Fruit fly (Drosophila melanogaster) whole organism, adult: Measurements from ENCODE around the gene twe.

ENCODE experiments used
- CG11617 ChIP-seq: fragments of 200-800 bp; sonication (Bioruptor generic); optimal IDR thresholded peaks from 2 replicates; lab custom pipeline; 2017; ENCODE audit warnings: mild to moderate bottlenecking, missing biosample characterization, missing genetic modification reagents, missing genetic modification characterization
- CG12768 ChIP-seq: fragments of 200-800 bp; sonication (Bioruptor generic); optimal IDR thresholded peaks from 2 replicates; lab custom pipeline; 2017; ENCODE audit warnings: missing biosample characterization, missing genetic modification characterization, mild to moderate bottlenecking, moderate library complexity, missing genetic modification reagents
- CG14711 ChIP-seq: fragments of 200-800 bp; sonication (Bioruptor generic); optimal IDR thresholded peaks from 2 replicates; lab custom pipeline; 2018; ENCODE audit warnings: missing biosample characterization, mild to moderate bottlenecking, missing genetic modification characterization, moderate library complexity
- CG1620 ChIP-seq: fragments of 200-800 bp; sonication (Bioruptor generic); optimal IDR thresholded peaks from 2 replicates; lab custom pipeline; 2016; ENCODE audit warnings: missing biosample characterization, missing genetic modification characterization
- CG33017 ChIP-seq: fragments of 200-800 bp; sonication (Bioruptor generic); optimal IDR thresholded peaks from 2 replicates; lab custom pipeline; 2018; ENCODE audit warnings: missing biosample characterization, mild to moderate bottlenecking, missing genetic modification characterization, moderate library complexity
- CG5204 ChIP-seq: fragments of 200-800 bp; sonication (Bioruptor generic); optimal IDR thresholded peaks from 2 replicates; lab custom pipeline; 2016; ENCODE audit warnings: missing biosample characterization, missing genetic modification characterization
- CG7045 ChIP-seq: fragments of 200-800 bp; sonication (Bioruptor generic); optimal IDR thresholded peaks from 2 replicates; lab custom pipeline; 2017; ENCODE audit warnings: missing biosample characterization, mild to moderate bottlenecking, missing genetic modification characterization
- CG7101 ChIP-seq: fragments of 200-800 bp; sonication (Bioruptor generic); optimal IDR thresholded peaks from 2 replicates; lab custom pipeline; 2018; ENCODE audit warnings: missing biosample characterization, mild to moderate bottlenecking, missing genetic modification characterization, moderate library complexity
- Clk ChIP-seq: fragments of 200-800 bp; sonication (Bioruptor generic); optimal IDR thresholded peaks from 2 replicates; lab custom pipeline; 2017; ENCODE audit warnings: missing biosample characterization, missing genetic modification characterization
- Crg-1 ChIP-seq: fragments of 200-800 bp; sonication (Bioruptor generic); optimal IDR thresholded peaks from 2 replicates; lab custom pipeline; 2016; ENCODE audit warnings: missing biosample characterization, missing genetic modification characterization
- Hr96 ChIP-seq: fragments of 200-800 bp; sonication (Bioruptor generic); optimal IDR thresholded peaks from 2 replicates; lab custom pipeline; 2016; ENCODE audit warnings: missing biosample characterization, missing genetic modification characterization
- Mnt ChIP-seq: fragments of 200-800 bp; sonication (Bioruptor generic); optimal IDR thresholded peaks from 2 replicates; lab custom pipeline; 2016; ENCODE audit warnings: missing biosample characterization, mild to moderate bottlenecking, missing genetic modification characterization
- bab1 ChIP-seq: fragments of 200-800 bp; sonication (Bioruptor generic); optimal IDR thresholded peaks from 3 replicates; lab custom pipeline; 2019; ENCODE audit warnings: missing biosample characterization, mild to moderate bottlenecking, missing genetic modification characterization, moderate library complexity
- cic ChIP-seq: fragments of 200-800 bp; sonication (Bioruptor generic); optimal IDR thresholded peaks from 2 replicates; lab custom pipeline; 2017; ENCODE audit warnings: missing biosample characterization, mild to moderate bottlenecking, missing genetic modification characterization, moderate library complexity
- cnc ChIP-seq, 2 experiments: fragments of >200 bp; optimal IDR thresholded peaks; 2 replicates each; lab custom pipeline; 2017
- kay ChIP-seq: fragments of 200-800 bp; sonication (Bioruptor generic); peaks from one replicate; lab custom pipeline; 2016; ENCODE audit warnings: missing biosample characterization, missing genetic modification characterization, borderline replicate concordance
- ovo ChIP-seq: fragments of 200-800 bp; sonication (Bioruptor generic); optimal IDR thresholded peaks from 2 replicates; lab custom pipeline; 2016; ENCODE audit warnings: missing biosample characterization, missing genetic modification characterization
- pad ChIP-seq: fragments of 200-800 bp; sonication (Bioruptor generic); optimal IDR thresholded peaks from 3 replicates; lab custom pipeline; 2017; ENCODE audit warnings: missing biosample characterization, missing genetic modification characterization, mild to moderate bottlenecking, moderate library complexity, missing genetic modification reagents
- tj ChIP-seq: fragments of 200-800 bp; sonication (Bioruptor generic); optimal IDR thresholded peaks from 3 replicates; lab custom pipeline; 2017; ENCODE audit warnings: missing biosample characterization, mild to moderate bottlenecking, missing genetic modification characterization, moderate library complexity
- toe ChIP-seq: fragments of 200-800 bp; sonication (Bioruptor generic); optimal IDR thresholded peaks from 2 replicates; lab custom pipeline; 2016; ENCODE audit warnings: missing biosample characterization, missing genetic modification characterization

The twe gene

DNA sequence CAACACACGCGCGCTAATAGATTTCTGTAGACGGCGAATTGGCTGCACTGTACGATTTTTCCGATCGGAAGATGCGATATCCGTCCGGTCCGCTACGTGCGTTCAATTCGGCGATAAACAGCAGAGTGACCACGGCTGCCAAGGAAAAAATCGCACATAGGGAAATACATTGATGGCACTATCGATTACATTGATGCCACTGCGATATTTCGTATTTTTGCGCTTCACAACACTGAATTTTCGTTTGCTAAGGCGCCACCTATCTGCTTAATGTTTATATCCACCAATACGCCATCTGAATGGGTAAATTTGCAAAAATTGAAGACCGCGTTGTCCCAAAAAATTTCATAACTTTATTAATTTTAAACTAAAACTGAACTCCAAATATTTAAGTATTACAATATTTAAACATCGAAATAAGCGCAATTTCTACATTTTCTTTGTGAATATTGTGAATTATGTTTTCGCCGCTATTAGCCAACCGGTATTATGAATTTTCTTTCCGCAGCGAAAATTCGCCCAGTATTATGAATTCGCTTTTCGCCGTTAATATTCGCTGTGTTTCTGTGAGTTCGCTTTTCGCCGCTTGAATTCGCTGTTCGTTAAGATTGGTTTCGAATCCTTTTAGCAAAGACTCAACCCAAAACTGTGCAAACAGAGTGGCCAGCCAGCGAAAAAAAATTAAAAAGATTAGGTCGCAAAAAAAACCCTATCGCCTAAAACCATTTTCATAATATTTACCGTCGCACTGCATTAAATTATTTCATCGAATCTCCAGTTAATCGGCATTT is 26.1 kb upstream of the twe start, which contains the start of the genes crp and pkaap:
Gene crp (minus strand): TSS at position 129 of the 791 bp plus-strand sequence.
Gene pkaap (plus strand): TSS at position 689 of the 791 bp plus-strand sequence.
- TF ChIP-seq CG7101 (tag; lab: Kevin White, UChicago) (peak; percentile 73), CG11617 (GFP tag; lab: Kevin White, UChicago) (peak; percentile 58), CG33017 (tag; lab: Kevin White, UChicago) (peak; percentile 40), Hr96 (GFP tag; lab: Kevin White, UChicago) (peak; percentile 91), toe (GFP tag; lab: Kevin White, UChicago) (peak; percentile 92), CG7045 (GFP tag; lab: Kevin White, UChicago) (peak; percentile 67), cnc (optimal IDR thresholded peaks at IDR 0.05; lab: Kevin White, UChicago) (no peak), ovo (GFP tag; lab: Kevin White, UChicago) (peak; percentile 93), CG1620 (peak; percentile 96), Mnt (GFP tag; lab: Kevin White, UChicago) (peak; percentile 91), kay (GFP tag; lab: Kevin White, UChicago) (peak; percentile 97), cic (GFP tag; lab: Kevin White, UChicago) (peak; percentile 82), tj (GFP tag; lab: Kevin White, UChicago) (peak; percentile 60), Crg-1 (GFP tag; lab: Kevin White, UChicago) (peak; percentile 94), CG12768 (GFP tag; lab: Kevin White, UChicago) (peak; percentile 77), CG5204 (GFP tag; lab: Kevin White, UChicago) (no peak), Clk (GFP tag; lab: Kevin White, UChicago) (peak; percentile 63), pad (GFP tag; lab: Kevin White, UChicago) (peak; percentile 73), CG14711 (tag; lab: Kevin White, UChicago) (peak; percentile 69), bab1 (peak; percentile 64)

DNA sequence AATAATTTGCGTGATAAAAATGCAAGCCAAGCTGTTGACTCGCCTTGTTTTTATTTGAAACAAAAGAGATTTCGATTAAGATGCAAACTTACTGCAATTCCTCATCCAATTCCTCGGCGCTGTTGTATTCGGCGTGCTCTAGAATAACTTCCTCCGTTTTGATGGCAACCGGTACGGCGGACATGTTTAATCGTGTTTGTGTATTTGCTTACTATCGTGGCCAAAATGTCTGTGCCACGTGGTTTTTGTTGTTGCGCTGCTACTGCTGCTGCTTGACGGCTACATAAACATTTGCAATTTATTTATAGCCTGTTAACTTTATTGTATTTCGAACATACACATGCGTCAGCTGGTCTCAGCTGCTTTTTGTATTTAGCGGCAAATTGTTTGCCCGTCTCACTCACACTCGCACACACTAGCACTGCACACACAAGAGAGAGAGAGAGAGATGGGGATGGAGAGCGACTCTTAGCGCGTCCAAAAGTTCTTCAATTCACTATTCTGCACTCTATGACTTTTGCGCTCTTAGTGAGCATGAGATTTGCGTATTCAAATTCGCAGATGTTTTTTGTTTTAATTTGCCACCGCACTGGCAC is 25.4 kb upstream of the twe start:
- no peak for TF ChIP-seq cic (GFP tag; lab: Kevin White, UChicago)

DNA sequence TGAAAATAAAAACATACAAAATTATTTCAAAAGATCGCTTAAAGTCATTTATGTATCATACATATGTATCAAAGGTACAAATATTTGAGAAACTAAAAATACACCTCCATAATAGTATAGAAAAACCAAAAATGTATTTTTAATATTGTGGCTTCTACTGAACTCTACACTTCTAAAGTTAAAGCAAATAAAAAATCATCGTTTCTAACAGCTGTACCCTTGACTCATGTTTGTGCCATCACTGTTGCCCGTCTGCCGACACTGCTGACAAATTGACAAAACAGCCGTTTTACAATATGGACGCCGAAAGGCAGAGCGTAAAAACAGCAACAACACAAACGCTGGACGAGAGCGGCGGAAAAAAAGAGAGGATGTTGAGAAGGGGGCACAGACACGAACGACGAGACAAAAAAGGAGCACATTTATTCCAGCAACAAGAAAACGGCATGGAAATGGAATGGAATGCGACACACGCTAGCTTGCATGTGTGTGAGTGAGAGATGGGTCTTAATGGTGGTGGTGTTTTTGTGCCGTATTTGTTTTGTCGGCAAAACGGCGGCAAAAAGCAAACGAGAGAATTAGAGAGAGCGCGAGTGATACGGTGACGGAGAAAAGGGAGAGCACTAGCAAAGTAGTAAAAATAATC is 24.8 kb upstream of the twe start:
- no peak for TF ChIP-seq Hr96 (GFP tag; lab: Kevin White, UChicago)
- TF ChIP-seq CG14711 (tag; lab: Kevin White, UChicago), result peak; percentile 64
- TF ChIP-seq Clk (GFP tag; lab: Kevin White, UChicago), result no peak
- no peak for TF ChIP-seq CG1620
- TF ChIP-seq CG11617 (GFP tag; lab: Kevin White, UChicago), result peak; percentile 77
- TF ChIP-seq CG7045 (GFP tag; lab: Kevin White, UChicago), result peak; percentile 57
- TF ChIP-seq Crg-1 (GFP tag; lab: Kevin White, UChicago), result peak; percentile 11
- peak; percentile 24 for TF ChIP-seq kay (GFP tag; lab: Kevin White, UChicago)
- peak; percentile 23 for TF ChIP-seq tj (GFP tag; lab: Kevin White, UChicago)
- TF ChIP-seq CG7101 (tag; lab: Kevin White, UChicago), result peak; percentile 75
- TF ChIP-seq ovo (GFP tag; lab: Kevin White, UChicago), result peak; percentile 51
- TF ChIP-seq toe (GFP tag; lab: Kevin White, UChicago), result no peak
- peak; percentile 29 for TF ChIP-seq Mnt (GFP tag; lab: Kevin White, UChicago)
- peak; percentile 68 for TF ChIP-seq CG33017 (tag; lab: Kevin White, UChicago)
- peak; percentile 84 for TF ChIP-seq pad (GFP tag; lab: Kevin White, UChicago)
- peak; percentile 66 for TF ChIP-seq bab1
- TF ChIP-seq cic (GFP tag; lab: Kevin White, UChicago), result peak; percentile 87
- no peak for TF ChIP-seq cnc (optimal IDR thresholded peaks at IDR 0.05; lab: Kevin White, UChicago)
- TF ChIP-seq CG5204 (GFP tag; lab: Kevin White, UChicago), result peak; percentile 52
- TF ChIP-seq CG12768 (GFP tag; lab: Kevin White, UChicago), result peak; percentile 81

DNA sequence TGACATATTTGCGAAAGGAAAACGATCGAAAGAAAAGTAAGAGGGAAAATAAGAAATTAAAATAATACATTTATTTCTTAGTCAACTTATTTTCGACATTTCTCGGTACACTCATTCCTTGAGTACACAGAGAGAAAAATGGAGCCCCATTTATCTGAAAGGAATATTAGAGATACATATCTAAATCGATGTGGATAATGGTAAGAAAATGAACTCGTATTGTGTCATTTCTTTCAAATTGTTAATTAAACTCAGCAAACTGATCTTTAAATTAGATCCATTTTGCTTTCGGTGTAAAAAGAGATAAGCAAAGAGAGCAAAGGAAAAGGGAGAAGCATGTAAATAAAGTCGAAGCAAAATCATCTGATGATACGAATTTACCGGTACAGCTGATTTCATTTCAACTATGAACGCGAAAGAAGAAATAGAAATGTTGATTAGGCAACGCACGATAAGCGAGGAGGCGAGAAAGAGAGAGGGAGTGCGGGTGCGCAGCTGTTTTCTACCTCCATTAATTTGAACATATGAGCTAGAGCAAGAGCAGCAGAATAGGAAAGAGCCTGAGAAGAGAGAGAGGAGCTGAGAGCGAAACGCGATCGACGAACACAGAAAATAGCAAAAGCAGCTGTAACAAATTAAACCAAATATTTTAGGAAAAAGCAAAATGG is 24.1 kb upstream of the twe start:
- TF ChIP-seq CG14711 (tag; lab: Kevin White, UChicago) (peak; percentile 86), CG7101 (tag; lab: Kevin White, UChicago) (peak; percentile 83), CG12768 (GFP tag; lab: Kevin White, UChicago) (peak; percentile 6), CG7045 (GFP tag; lab: Kevin White, UChicago) (peak; percentile 35), CG11617 (GFP tag; lab: Kevin White, UChicago) (no peak), pad (GFP tag; lab: Kevin White, UChicago) (no peak), CG5204 (GFP tag; lab: Kevin White, UChicago) (peak; percentile 45), kay (GFP tag; lab: Kevin White, UChicago) (peak; percentile 90), CG1620 (peak; percentile 30), CG33017 (tag; lab: Kevin White, UChicago) (peak; percentile 86), Hr96 (GFP tag; lab: Kevin White, UChicago) (no peak), Crg-1 (GFP tag; lab: Kevin White, UChicago) (no peak), bab1 (peak; percentile 62), Mnt (GFP tag; lab: Kevin White, UChicago) (peak; percentile 21), toe (GFP tag; lab: Kevin White, UChicago) (peak; percentile 22), Clk (GFP tag; lab: Kevin White, UChicago) (peak; percentile 54), cic (GFP tag; lab: Kevin White, UChicago) (no peak)
